Worm (Caenorhabditis elegans): ENCODE data around the gene C36A4.10.
A peak's percentile ranks its signal among the peaks of the same experiment; 100 is the strongest.

C36A4.10 gene

DNA sequence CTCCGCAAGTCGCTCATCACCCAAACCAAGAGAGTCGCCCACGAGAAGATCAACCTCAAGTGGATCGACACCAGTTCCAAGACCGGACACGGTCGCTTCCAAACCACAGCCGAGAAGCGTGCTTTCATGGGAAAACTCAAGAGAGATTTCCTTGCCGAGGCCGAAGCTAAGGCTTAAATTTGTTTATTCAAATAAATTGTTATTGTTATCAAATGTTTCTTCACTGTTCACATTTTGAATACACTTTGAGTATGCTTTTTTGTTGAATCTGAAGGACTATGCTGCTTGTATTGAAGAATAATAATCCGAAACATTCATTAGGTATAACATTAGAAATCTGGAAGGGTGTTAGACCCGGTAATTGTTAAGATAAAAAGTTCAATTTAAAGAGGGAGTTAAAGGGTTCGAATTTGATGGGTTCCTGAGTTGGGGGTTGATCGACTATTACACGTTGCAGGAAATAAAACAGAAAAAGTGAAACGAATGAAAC lies 38.1 kb upstream of the C36A4.10 start (continued):
- TF ChIP-seq lsy-2 (tag; optimal IDR thresholded peaks at IDR 0.05) = peak; percentile 53 to 54
- no peak for TF ChIP-seq jun-1 (tag; optimal IDR thresholded peaks at IDR 0.05)
- TF ChIP-seq rbr-2 (tag; optimal IDR thresholded peaks at IDR 0.05) = no peak
- TF ChIP-seq tag-97 (GFP tag; IDR thresholded peaks at IDR 0.05) = no peak
- TF ChIP-seq arid-1 (GFP tag; conservative IDR thresholded peaks at IDR 0.05) = peak; percentile 66; the same call in 1 of the 2 replicates
- peak; percentile 13; the same call in 1 of the 2 replicates for TF ChIP-seq hmg-1.1 (GFP tag; IDR thresholded peaks at IDR 0.05)
- peak; percentile 86 for TF ChIP-seq aly-2 (tag; optimal IDR thresholded peaks at IDR 0.05)
- TF ChIP-seq Y75B8A.6 (GFP tag; IDR thresholded peaks at IDR 0.05) = peak; percentile 55; the same call in 1 of the 2 replicates
- TF ChIP-seq lin-1 (GFP tag; IDR thresholded peaks at IDR 0.05) = peak; percentile 17
- no peak for TF ChIP-seq F37D6.2 (tag; optimal IDR thresholded peaks at IDR 0.05)
- peak; percentile 73 for TF ChIP-seq Y48G9A.11 (GFP tag; IDR thresholded peaks at IDR 0.05)
- no peak for TF ChIP-seq duxl-1 (tag; optimal IDR thresholded peaks at IDR 0.05; ENCODE audit: poor library complexity)
- no peak for TF ChIP-seq nhr-25 (tag; optimal IDR thresholded peaks at IDR 0.05; ENCODE audit: borderline replicate concordance, insufficient read depth)
- no peak for TF ChIP-seq zip-11 (GFP tag; IDR thresholded peaks at IDR 0.05)
- TF ChIP-seq nhr-11 (tag; optimal IDR thresholded peaks at IDR 0.05) = no peak
- TF ChIP-seq ces-1 (GFP tag; optimal IDR thresholded peaks at IDR 0.05) = peak; percentile 41
- 0 out of 2 replicates have a peak, but pooled peaks have one; percentile 67 for TF ChIP-seq mdt-29 (GFP tag; IDR thresholded peaks at IDR 0.05)
- TF ChIP-seq tra-1 (GFP tag; IDR thresholded peaks at IDR 0.05) = no peak; the same call in 1 of the 2 replicates
- no peak for TF ChIP-seq ceh-82 (tag; optimal IDR thresholded peaks at IDR 0.05)
- 0 out of 2 replicates have a peak, but pooled peaks have one; percentile 20 for TF ChIP-seq php-3 (GFP tag; IDR thresholded peaks at IDR 0.05)
- TF ChIP-seq ceh-62 (tag; optimal IDR thresholded peaks at IDR 0.05) = no peak
- TF ChIP-seq Y5F2A.4 (GFP tag; optimal IDR thresholded peaks at IDR 0.05) = peak; percentile 57
- 0 out of 2 replicates have a peak, but pooled peaks have one; percentile 17 for TF ChIP-seq F44E2.7 (GFP tag; IDR thresholded peaks at IDR 0.05)
- TF ChIP-seq daf-12 (tag; optimal IDR thresholded peaks at IDR 0.05) = no peak
- TF ChIP-seq madf-5 (GFP tag; IDR thresholded peaks at IDR 0.05) = peak in 1 of 2 experiments; percentile 82; a peak in 1 of 4 replicates
- TF ChIP-seq mdl-1 (tag; optimal IDR thresholded peaks at IDR 0.05) = peak in 1 of 2 experiments; percentile 1
- no peak for TF ChIP-seq attf-4 (tag; optimal IDR thresholded peaks at IDR 0.05)
- no peak for TF ChIP-seq daf-19 (GFP tag; conservative IDR thresholded peaks at IDR 0.05)
- peak; percentile 16 for TF ChIP-seq nhr-48 (tag; optimal IDR thresholded peaks at IDR 0.05)
- TF ChIP-seq spr-3 (GFP tag; optimal IDR thresholded peaks at IDR 0.05) = peak; percentile 54
- no peak for TF ChIP-seq fos-1 (tag; optimal IDR thresholded peaks at IDR 0.05)
- peak; percentile 78 for TF ChIP-seq lin-38 (GFP tag; IDR thresholded peaks at IDR 0.05)
- TF ChIP-seq egl-27 (tag; optimal IDR thresholded peaks at IDR 0.05) = no peak
- TF ChIP-seq D1046.2 (GFP tag; IDR thresholded peaks at IDR 0.05) = peak; percentile 75; the same call in 1 of the 2 replicates
- TF ChIP-seq mep-1 (tag; optimal IDR thresholded peaks at IDR 0.05) = peak; percentile 88
- peak; percentile 35; the same call in 1 of the 2 replicates for TF ChIP-seq madf-9 (GFP tag; conservative IDR thresholded peaks at IDR 0.05)
- peak; percentile 86 for TF ChIP-seq ama-1 (optimal IDR thresholded peaks at IDR 0.05)
- TF ChIP-seq zfp-3 (GFP tag; conservative IDR thresholded peaks at IDR 0.05) = peak; percentile 86; the same call in 1 of the 2 replicates
- TF ChIP-seq T26A8.4 (GFP tag; IDR thresholded peaks at IDR 0.05) = peak; percentile 59; the same call in 1 of the 2 replicates
- TF ChIP-seq lin-13 (GFP tag; optimal IDR thresholded peaks at IDR 0.05) = peak; percentile 71
- peak; percentile 96 for TF ChIP-seq F49E8.2 (tag; optimal IDR thresholded peaks at IDR 0.05; ENCODE audit: borderline replicate concordance)
- peak; percentile 36 for TF ChIP-seq T20F7.1 (GFP tag; optimal IDR thresholded peaks at IDR 0.05)
- TF ChIP-seq Y105C5A.15 (GFP tag; IDR thresholded peaks at IDR 0.05) = peak; percentile 27; the same call in 1 of the 2 replicates
- no peak for TF ChIP-seq nhr-76 (tag; optimal IDR thresholded peaks at IDR 0.05)
- no peak for TF ChIP-seq snpc-4 (tag; optimal IDR thresholded peaks at IDR 0.05)
- TF ChIP-seq dmd-9 (GFP tag; IDR thresholded peaks at IDR 0.05) = no peak
- TF ChIP-seq nhr-102 (tag; optimal IDR thresholded peaks at IDR 0.05) = peak; percentile 56
- TF ChIP-seq F26F4.8 (GFP tag; conservative IDR thresholded peaks at IDR 0.05) = no peak
- TF ChIP-seq F10B5.3 (tag; optimal IDR thresholded peaks at IDR 0.05) = no peak
- peak; percentile 93 for TF ChIP-seq aha-1 (tag)
- peak; percentile 44 for TF ChIP-seq set-16 (GFP tag; IDR thresholded peaks at IDR 0.05)
